Fruit fly (Drosophila melanogaster) whole organism, prepupa: ENCODE measurements around the gene RagA-B.

Experiments
- CG10669 ChIP-seq: fragments of 200-800 bp; sonication (Bioruptor generic); optimal IDR thresholded peaks from 3 replicates; lab custom pipeline; 2018; ENCODE audit warnings: missing biosample characterization, mild to moderate bottlenecking, missing genetic modification characterization, moderate library complexity
- CG11294 ChIP-seq: fragments of 200-800 bp; sonication (Bioruptor generic); IDR thresholded peaks from 2 replicates; pipeline ENCODE4 v1.3.6; 2022; ENCODE audit warnings: missing biosample characterization, missing genetic modification characterization
- CG11762 ChIP-seq: fragments of 200-800 bp; sonication (Bioruptor generic); optimal IDR thresholded peaks from 3 replicates; lab custom pipeline; 2016; ENCODE audit warnings: missing biosample characterization, missing genetic modification characterization; ENCODE audit not compliant: insufficient read depth
- CG1621 ChIP-seq: fragments of 200-800 bp; sonication (Bioruptor generic); optimal IDR thresholded peaks from 3 replicates; lab custom pipeline; 2018; ENCODE audit warnings: missing biosample characterization, mild to moderate bottlenecking, missing genetic modification characterization
- CG3032 ChIP-seq: fragments of 200-800 bp; optimal IDR thresholded peaks from 2 replicates; lab custom pipeline; 2019; ENCODE audit warnings: missing biosample characterization, mild to moderate bottlenecking, missing genetic modification characterization, moderate library complexity
- CG31627 ChIP-seq: fragments of 200-800 bp; sonication (Bioruptor generic); optimal IDR thresholded peaks from 3 replicates; lab custom pipeline; 2016; ENCODE audit warnings: missing biosample characterization, missing genetic modification characterization
- CG32006 ChIP-seq: fragments of 200-800 bp; sonication (Bioruptor generic); optimal IDR thresholded peaks from 3 replicates; lab custom pipeline; 2017; ENCODE audit warnings: missing biosample characterization, mild to moderate bottlenecking, missing genetic modification characterization
- CG34406 ChIP-seq: fragments of 200-800 bp; sonication (Bioruptor generic); optimal IDR thresholded peaks from 3 replicates; lab custom pipeline; 2016; ENCODE audit warnings: missing biosample characterization, missing genetic modification characterization
- CG3919 ChIP-seq: fragments of 200-800 bp; sonication (Bioruptor generic); optimal IDR thresholded peaks from 3 replicates; lab custom pipeline; 2016; ENCODE audit warnings: missing biosample characterization, missing genetic modification characterization
- CG4318 ChIP-seq: fragments of 200-800 bp; sonication (Bioruptor generic); optimal IDR thresholded peaks from 3 replicates; lab custom pipeline; 2017; ENCODE audit warnings: missing biosample characterization, mild to moderate bottlenecking, missing genetic modification characterization
- CG6163 ChIP-seq: fragments of 200-800 bp; sonication (Bioruptor generic); IDR thresholded peaks from 3 replicates; pipeline ENCODE4 v1.3.6; 2022; ENCODE audit warnings: missing biosample characterization, missing genetic modification characterization
- CG6276 ChIP-seq: fragments of 200-800 bp; sonication (Bioruptor generic); optimal IDR thresholded peaks from 2 replicates; lab custom pipeline; 2017; ENCODE audit warnings: missing biosample characterization, mild to moderate bottlenecking, missing genetic modification characterization
- CG6792 ChIP-seq: fragments of 200-800 bp; sonication (Bioruptor generic); optimal IDR thresholded peaks from 3 replicates; lab custom pipeline; 2016; ENCODE audit warnings: missing biosample characterization, missing genetic modification characterization
- CG6808 ChIP-seq: fragments of 200-800 bp; sonication (Bioruptor generic); optimal IDR thresholded peaks from 3 replicates; lab custom pipeline; 2017; ENCODE audit warnings: missing biosample characterization, missing genetic modification characterization, mild to moderate bottlenecking, moderate library complexity, missing genetic modification reagents
- CG6854 ChIP-seq: fragments of 200-800 bp; sonication (Bioruptor generic); optimal IDR thresholded peaks from 2 replicates; lab custom pipeline; 2017; ENCODE audit warnings: missing biosample characterization, mild to moderate bottlenecking, missing genetic modification characterization
- CG7368 ChIP-seq: fragments of 200-800 bp; sonication (Bioruptor generic); optimal IDR thresholded peaks from 3 replicates; lab custom pipeline; 2016; ENCODE audit warnings: missing biosample characterization, missing genetic modification characterization
- CG8119 ChIP-seq: fragments of 200-800 bp; sonication (Bioruptor generic); IDR thresholded peaks from 3 replicates; pipeline ENCODE4 v1.3.6; 2022; ENCODE audit warnings: missing biosample characterization, missing genetic modification characterization
- CG8319 ChIP-seq: fragments of 200-800 bp; sonication (Bioruptor generic); optimal IDR thresholded peaks from 3 replicates; lab custom pipeline; 2016; ENCODE audit warnings: missing biosample characterization, missing genetic modification characterization
- CG8632 ChIP-seq: fragments of 200-800 bp; sonication (Bioruptor generic); optimal IDR thresholded peaks from 3 replicates; lab custom pipeline; 2016; ENCODE audit warnings: missing biosample characterization, missing genetic modification characterization
- CG9139 ChIP-seq: fragments of 200-800 bp; sonication (Bioruptor generic); optimal IDR thresholded peaks from 3 replicates; lab custom pipeline; 2017; ENCODE audit warnings: missing biosample characterization, mild to moderate bottlenecking, missing genetic modification characterization
- Eip75B ChIP-seq: fragments of 200-800 bp; sonication (Bioruptor generic); optimal IDR thresholded peaks from 3 replicates; lab custom pipeline; 2016; ENCODE audit warnings: missing biosample characterization, missing genetic modification characterization
- Eip78C ChIP-seq: fragments of 200-800 bp; sonication (Bioruptor generic); peaks from one replicate; lab custom pipeline; 2016; ENCODE audit warnings: missing biosample characterization, missing genetic modification characterization
- Eip93F ChIP-seq: fragments of 200-800 bp; sonication (Bioruptor generic); optimal IDR thresholded peaks from 2 replicates; lab custom pipeline; 2016; ENCODE audit warnings: missing biosample characterization, mild to moderate bottlenecking, missing genetic modification characterization
- Ets21C ChIP-seq: fragments of 200-800 bp; sonication (Bioruptor generic); optimal IDR thresholded peaks from 3 replicates; lab custom pipeline; 2016; ENCODE audit warnings: missing biosample characterization, missing genetic modification characterization
- Gug ChIP-seq: fragments of 200-800 bp; sonication (Bioruptor generic); IDR thresholded peaks from 2 replicates; pipeline ENCODE4 v1.3.6; 2022; ENCODE audit warnings: missing biosample characterization, missing genetic modification characterization
- Hr38 ChIP-seq: sonication (Bioruptor generic); optimal IDR thresholded peaks from 2 replicates; lab custom pipeline; 2016; ENCODE audit warnings: missing biosample characterization, missing genetic modification characterization
- Hr4 ChIP-seq: fragments of 200-800 bp; sonication (Bioruptor generic); optimal IDR thresholded peaks from 3 replicates; lab custom pipeline; 2016; ENCODE audit warnings: missing biosample characterization, missing genetic modification characterization
- Lpt ChIP-seq: fragments of 200-800 bp; sonication (Bioruptor generic); optimal IDR thresholded peaks from 3 replicates; lab custom pipeline; 2016; ENCODE audit warnings: missing biosample characterization, missing genetic modification characterization
- Met ChIP-seq: fragments of 200-800 bp; sonication (Bioruptor generic); optimal IDR thresholded peaks from 3 replicates; lab custom pipeline; 2016; ENCODE audit warnings: missing biosample characterization, missing genetic modification characterization
- OdsH ChIP-seq: fragments of 200-800 bp; sonication (Bioruptor generic); optimal IDR thresholded peaks from 3 replicates; lab custom pipeline; 2016; ENCODE audit warnings: missing biosample characterization, missing genetic modification characterization
- Smox ChIP-seq: fragments of 200-800 bp; sonication (Bioruptor generic); optimal IDR thresholded peaks from 3 replicates; lab custom pipeline; 2016; ENCODE audit warnings: missing biosample characterization, missing genetic modification characterization
- Sox15 ChIP-seq: fragments of 200-800 bp; sonication (Bioruptor generic); optimal IDR thresholded peaks from 3 replicates; lab custom pipeline; 2016; ENCODE audit warnings: missing biosample characterization, missing genetic modification characterization
- achi ChIP-seq: fragments of 200-800 bp; sonication (Bioruptor generic); optimal IDR thresholded peaks from 3 replicates; lab custom pipeline; 2016; ENCODE audit warnings: missing biosample characterization, missing genetic modification characterization
- acj6 ChIP-seq: fragments of 200-800 bp; sonication (Bioruptor generic); optimal IDR thresholded peaks from 3 replicates; lab custom pipeline; 2016; ENCODE audit warnings: missing biosample characterization, missing genetic modification characterization
- dsx ChIP-seq: fragments of 200-800 bp; optimal IDR thresholded peaks from 3 replicates; lab custom pipeline; 2019; ENCODE audit warnings: missing biosample characterization, mild to moderate bottlenecking, missing genetic modification characterization, moderate library complexity; ENCODE audit not compliant: poor library complexity, severe bottlenecking
- eg ChIP-seq: fragments of 200-800 bp; sonication (Bioruptor generic); IDR thresholded peaks from 3 replicates; pipeline ENCODE4 v1.3.6; 2022; ENCODE audit warnings: missing biosample characterization, missing genetic modification characterization
- fd59A ChIP-seq: fragments of 200-800 bp; sonication (Bioruptor generic); optimal IDR thresholded peaks from 2 replicates; lab custom pipeline; 2017; ENCODE audit warnings: missing biosample characterization, mild to moderate bottlenecking, missing genetic modification characterization, missing genetic modification reagents
- fd85E ChIP-seq: fragments of 200-800 bp; sonication (Bioruptor generic); optimal IDR thresholded peaks from 3 replicates; lab custom pipeline; 2016; ENCODE audit warnings: missing biosample characterization, missing genetic modification characterization
- net ChIP-seq: fragments of 200-800 bp; sonication (Bioruptor generic); optimal IDR thresholded peaks from 3 replicates; lab custom pipeline; 2016; ENCODE audit warnings: missing biosample characterization, missing genetic modification characterization
- pdm3 ChIP-seq: fragments of 200-800 bp; sonication (Bioruptor generic); optimal IDR thresholded peaks from 3 replicates; lab custom pipeline; 2016; ENCODE audit warnings: missing biosample characterization, missing genetic modification characterization
- ss ChIP-seq, 2 experiments: fragments of 200-800 bp; sonication (Bioruptor generic); optimal IDR thresholded peaks; 2 replicates in 1 of 2; 3 replicates in 1 of 2; lab custom pipeline; 2017 to 2018; ENCODE audit warnings: mild to moderate bottlenecking in 2 of 2, missing biosample characterization in 2 of 2, missing genetic modification characterization in 2 of 2, moderate library complexity in 1 of 2
- svp ChIP-seq: fragments of 200-800 bp; sonication (Bioruptor generic); peaks from one replicate; lab custom pipeline; 2016; ENCODE audit warnings: missing biosample characterization, missing genetic modification characterization
- vri ChIP-seq: fragments of 200-800 bp; sonication (Bioruptor generic); optimal IDR thresholded peaks from 3 replicates; lab custom pipeline; 2016; ENCODE audit warnings: missing biosample characterization, mild to moderate bottlenecking, missing genetic modification characterization

The RagA-B gene

DNA sequence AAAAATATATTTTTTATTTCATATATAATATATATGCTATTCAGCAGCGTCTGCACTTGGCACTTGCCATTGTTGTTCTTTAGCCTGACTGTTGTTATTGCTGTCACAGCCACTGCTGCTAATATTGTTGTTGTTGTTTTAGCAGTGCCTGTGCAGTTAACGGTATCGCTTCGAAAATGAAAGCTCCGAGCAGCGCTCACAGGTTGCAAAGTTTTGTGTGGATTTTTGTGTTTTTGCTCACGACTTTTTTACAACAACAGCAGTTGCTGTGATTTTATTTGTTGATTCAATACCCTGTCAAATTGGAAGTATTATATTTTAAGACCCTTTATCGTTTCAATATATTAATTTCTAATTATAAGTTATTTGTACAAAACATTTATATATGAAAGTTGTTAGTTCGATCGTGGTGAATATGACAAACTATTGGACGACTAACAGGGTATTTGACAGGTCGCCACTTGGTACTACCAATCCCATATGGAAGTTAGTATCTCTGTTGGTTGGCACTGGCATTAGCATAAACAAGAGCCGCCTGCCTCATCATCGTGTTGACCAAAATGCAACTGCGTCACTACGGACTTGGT lies 20.3 kb downstream of the RagA-B start (continued):
- TF ChIP-seq Met (GFP tag; lab: Kevin White, UChicago) (no peak), CG34406 (GFP tag; lab: Kevin White, UChicago) (peak; percentile 18), OdsH (GFP tag; lab: Kevin White, UChicago) (peak; percentile 37), CG32006 (GFP tag; lab: Kevin White, UChicago) (peak; percentile 81), fd85E (no peak), achi (GFP tag; lab: Kevin White, UChicago) (no peak), eg (GFP tag; lab: Robert Waterston, UW) (peak; percentile 75), CG11294 (no peak)

- peak; percentile 68 for TF ChIP-seq Eip78C (GFP tag; lab: Kevin White, UChicago)
- TF ChIP-seq fd59A (GFP tag; lab: Kevin White, UChicago) = no peak
- no peak for TF ChIP-seq CG8119 (GFP tag; lab: Robert Waterston, UW)
- no peak for TF ChIP-seq CG7368 (GFP tag; lab: Kevin White, UChicago)
- no peak for TF ChIP-seq CG11762 (GFP tag; lab: Kevin White, UChicago)
- TF ChIP-seq Smox (GFP tag; lab: Kevin White, UChicago) = no peak
- no peak for TF ChIP-seq Ets21C (GFP tag; lab: Kevin White, UChicago)
- 0 out of 3 replicates have a peak, but pooled peaks have one; percentile 33 for TF ChIP-seq eg (GFP tag; lab: Robert Waterston, UW)
- no peak for TF ChIP-seq Hr38 (GFP tag; lab: Kevin White, UChicago)
- TF ChIP-seq dsx (GFP tag; lab: Kevin White, UChicago) = peak; percentile 22
- TF ChIP-seq CG32006 (GFP tag; lab: Kevin White, UChicago) = peak; percentile 37
- no peak for TF ChIP-seq CG10669 (GFP tag; lab: Kevin White, UChicago)
- peak; percentile 2 for TF ChIP-seq Eip75B
- TF ChIP-seq vri (GFP tag; lab: Kevin White, UChicago) = no peak
- no peak for TF ChIP-seq Met (GFP tag; lab: Kevin White, UChicago)
- no peak for TF ChIP-seq CG6808 (GFP tag; lab: Kevin White, UChicago)
- no peak for TF ChIP-seq CG6276 (GFP tag; lab: Kevin White, UChicago)
- no peak for TF ChIP-seq net (GFP tag; lab: Kevin White, UChicago)
- TF ChIP-seq CG4318 (GFP tag; lab: Kevin White, UChicago) = no peak
- no peak for TF ChIP-seq acj6 (GFP tag; lab: Kevin White, UChicago)
- TF ChIP-seq CG6792 = no peak
- TF ChIP-seq CG3919 = peak; percentile 2
- no peak for TF ChIP-seq CG9139 (GFP tag; lab: Kevin White, UChicago)
- TF ChIP-seq CG1621 (tag; lab: Kevin White, UChicago) = peak; percentile 62
Measured at dm6 chr3R:8962860-8963755, 21.0 kb downstream of the RagA-B start, which contains the start of gene ich. Gene ich (minus strand): TSS chr3R:8963037.

- TF ChIP-seq net (GFP tag; lab: Kevin White, UChicago) = peak; percentile 29
- no peak for TF ChIP-seq Eip75B
- TF ChIP-seq Gug (GFP tag; lab: Robert Waterston, UW) = 0 out of 2 replicates have a peak, but pooled peaks have one; percentile 13
- TF ChIP-seq ss (GFP tag; optimal IDR thresholded peaks at IDR 0.05; lab: Kevin White, UChicago) = no peak
- no peak for TF ChIP-seq CG6808 (GFP tag; lab: Kevin White, UChicago)
- no peak for TF ChIP-seq CG3032 (tag; lab: Kevin White, UChicago)
- TF ChIP-seq achi (GFP tag; lab: Kevin White, UChicago) = peak; percentile 56
- no peak for TF ChIP-seq Sox15
- peak; percentile 6 for TF ChIP-seq Lpt (GFP tag; lab: Kevin White, UChicago)
- TF ChIP-seq fd85E = no peak
- TF ChIP-seq dsx (GFP tag; lab: Kevin White, UChicago) = no peak
- TF ChIP-seq CG4318 (GFP tag; lab: Kevin White, UChicago) = peak; percentile 53
- TF ChIP-seq Met (GFP tag; lab: Kevin White, UChicago) = peak; percentile 41
- TF ChIP-seq CG6854 (GFP tag; lab: Kevin White, UChicago) = no peak
- peak; percentile 17 for TF ChIP-seq CG31627 (GFP tag; lab: Kevin White, UChicago)
- peak; percentile 16 for TF ChIP-seq CG8632 (GFP tag; lab: Kevin White, UChicago)
- TF ChIP-seq Hr38 (GFP tag; lab: Kevin White, UChicago) = no peak
- TF ChIP-seq CG8319 = no peak
- TF ChIP-seq svp (GFP tag; lab: Kevin White, UChicago) = peak; percentile 56
- TF ChIP-seq OdsH (GFP tag; lab: Kevin White, UChicago) = peak; percentile 47
- no peak for TF ChIP-seq CG1621 (tag; lab: Kevin White, UChicago)
- peak; percentile 29; the same call in 1 of the 3 replicates for TF ChIP-seq eg (GFP tag; lab: Robert Waterston, UW)
- TF ChIP-seq pdm3 (GFP tag; lab: Kevin White, UChicago) = no peak
- TF ChIP-seq Ets21C (GFP tag; lab: Kevin White, UChicago) = no peak
- TF ChIP-seq CG9139 (GFP tag; lab: Kevin White, UChicago) = no peak
- peak; percentile 43; the same call in 1 of the 3 replicates for TF ChIP-seq CG6163
- peak; percentile 67 for TF ChIP-seq Hr4 (GFP tag; lab: Kevin White, UChicago)
- TF ChIP-seq Eip93F = no peak
Measured at dm6 chr3R:8960329-8960728, 23.8 kb downstream of the RagA-B start.
